Fruit fly (Drosophila melanogaster): Measurements from ENCODE around the gene CG42637.

The CG42637 gene

DNA sequence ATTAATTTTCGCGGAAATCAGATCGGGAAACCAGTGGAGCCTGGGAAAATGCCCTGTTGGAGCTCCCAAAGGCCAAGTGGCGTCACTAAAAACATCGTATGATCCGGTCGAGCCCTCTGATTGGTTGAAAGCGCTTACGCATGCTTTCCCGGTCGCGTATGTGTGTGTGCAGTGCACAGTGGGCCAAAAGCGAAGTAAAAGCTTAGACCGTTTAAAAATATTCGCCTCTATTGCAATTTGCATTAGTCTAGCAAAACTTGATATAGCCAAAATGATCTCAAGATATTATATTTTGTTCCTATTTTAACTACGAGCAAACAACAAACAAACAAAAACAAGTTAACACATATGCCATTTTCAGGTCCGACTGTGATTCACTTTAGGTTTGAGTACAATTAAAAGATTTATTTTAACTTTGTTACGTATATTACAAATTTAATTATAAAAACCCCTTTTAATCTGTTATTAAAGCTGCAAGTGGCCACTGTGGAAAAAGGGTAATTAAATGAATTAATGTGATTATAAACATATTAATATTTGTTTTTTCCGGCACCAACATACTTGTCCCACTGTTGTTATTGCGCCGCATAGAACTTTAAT lies 934 bp upstream of the CG42637 start (continued):
- TF ChIP-seq CG2199 (GFP tag; IDR thresholded peaks at IDR 0.05) (no peak; the same call in 2 of the 3 replicates), ftz-f1 (GFP tag; optimal IDR thresholded peaks at IDR 0.05) (no peak), CG8478 (optimal IDR thresholded peaks at IDR 0.05) (no peak), pita (GFP tag; optimal IDR thresholded peaks at IDR 0.05) (no peak), slou (GFP tag; optimal IDR thresholded peaks at IDR 0.05) (peak; percentile 72), yki (optimal IDR thresholded peaks at IDR 0.05) (no peak), tx (GFP tag; optimal IDR thresholded peaks at IDR 0.05) (peak; percentile 68), Tbp (GFP tag; optimal IDR thresholded peaks at IDR 0.05) (no peak), CG12104 (GFP tag; optimal IDR thresholded peaks at IDR 0.05) (peak; percentile 85), lmd (GFP tag; IDR thresholded peaks at IDR 0.05) (peak; percentile 72), E2f2 (GFP tag; IDR thresholded peaks at IDR 0.05) (peak; percentile 48; the same call in 1 of the 2 replicates), aop (GFP tag; IDR thresholded peaks at IDR 0.05) (no peak), jigr1 (GFP tag; IDR thresholded peaks at IDR 0.05) (0 out of 3 replicates have a peak, but pooled peaks have one; percentile 28), MTF-1 (GFP tag; optimal IDR thresholded peaks at IDR 0.05; ENCODE audit: borderline replicate concordance) (peak; percentile 66), dm (GFP tag; optimal IDR thresholded peaks at IDR 0.05) (peak; percentile 57), CG10209 (GFP tag; optimal IDR thresholded peaks at IDR 0.05) (peak; percentile 88), ttk (GFP tag; IDR thresholded peaks at IDR 0.05) (no peak; the same call in 1 of the 2 replicates), tna (GFP tag; IDR thresholded peaks at IDR 0.05; ENCODE audit: partially characterized antibody) (peak; percentile 18; the same call in 1 of the 2 replicates), corto (GFP tag; optimal IDR thresholded peaks at IDR 0.05) (peak; percentile 77), sc (optimal IDR thresholded peaks at IDR 0.05) (no peak), sc (GFP tag; optimal IDR thresholded peaks at IDR 0.05) (peak; percentile 63), ac (GFP tag; optimal IDR thresholded peaks at IDR 0.05) (peak; percentile 22), Scr (GFP tag; IDR thresholded peaks at IDR 0.05; ENCODE audit: partially characterized antibody) (no peak; the same call in 1 of the 2 replicates), Trl (optimal IDR thresholded peaks at IDR 0.05) (no peak), Trl (GFP tag; optimal IDR thresholded peaks at IDR 0.05) (peak; percentile 78), NC2β (GFP tag; optimal IDR thresholded peaks at IDR 0.05) (peak; percentile 65), CG6654 (GFP tag; optimal IDR thresholded peaks at IDR 0.05) (peak; percentile 66), Neu2 (GFP tag; optimal IDR thresholded peaks at IDR 0.05; ENCODE audit: borderline replicate concordance) (peak; percentile 33), pan (optimal IDR thresholded peaks at IDR 0.05) (no peak), pan (GFP tag; optimal IDR thresholded peaks at IDR 0.05 in 1 of 2, IDR thresholded peaks at IDR 0.05 in 1 of 2) (peak in 1 of 2 experiments; percentile 65), CG12744 (GFP tag; optimal IDR thresholded peaks at IDR 0.05) (peak; percentile 54), CG31441 (GFP tag; IDR thresholded peaks at IDR 0.05) (peak; percentile 91), peb (GFP tag; IDR thresholded peaks at IDR 0.05) (peak; percentile 12; the same call in 1 of the 2 replicates), pnt (GFP tag; optimal IDR thresholded peaks at IDR 0.05) (peak; percentile 46), ab (GFP tag; optimal IDR thresholded peaks at IDR 0.05) (peak; percentile 64), Ptx1 (GFP tag; IDR thresholded peaks at IDR 0.05) (peak; percentile 76), kni (GFP tag; optimal IDR thresholded peaks at IDR 0.05) (peak; percentile 5), vvl (GFP tag; IDR thresholded peaks at IDR 0.05) (peak; percentile 87), BEAF-32 (GFP tag; optimal IDR thresholded peaks at IDR 0.05) (no peak), CG15601 (tag; optimal IDR thresholded peaks at IDR 0.05) (peak; percentile 72), eve (GFP tag; optimal IDR thresholded peaks at IDR 0.05) (no peak), CG31224 (GFP tag; IDR thresholded peaks at IDR 0.05) (peak; percentile 58; the same call in 1 of the 2 replicates), CG14014 (GFP tag; IDR thresholded peaks at IDR 0.05) (peak; percentile 73), ranshi (GFP tag; IDR thresholded peaks at IDR 0.05) (peak; percentile 43), CG7745 (tag; optimal IDR thresholded peaks at IDR 0.05) (no peak), lab (GFP tag; optimal IDR thresholded peaks at IDR 0.05) (peak; percentile 91), Mrtf (GFP tag; IDR thresholded peaks at IDR 0.05) (peak; percentile 46; the same call in 1 of the 3 replicates), Med (GFP tag) (peak; percentile 96), knrl (GFP tag; IDR thresholded peaks at IDR 0.05; ENCODE audit: partially characterized antibody) (no peak), Elba2 (GFP tag; optimal IDR thresholded peaks at IDR 0.05) (no peak), sd (tag; optimal IDR thresholded peaks at IDR 0.05) (no peak), Chrac-16 (GFP tag; optimal IDR thresholded peaks at IDR 0.05) (peak; percentile 76)
